Worm (Caenorhabditis elegans) whole organism, L3 larva: ENCODE results near the gene M01A8.1.

Experiments
- R02D3.7 ChIP-seq: fragments of 150-350 bp; optimal IDR thresholded peaks from 2 replicates; lab custom pipeline; 2014; ENCODE audit warnings: missing biosample characterization, missing genetic modification characterization
- ZK546.5 ChIP-seq: sonication (generic microtip); optimal IDR thresholded peaks from 2 replicates; lab custom pipeline; 2017; ENCODE audit warnings: missing biosample characterization, missing genetic modification characterization
- aly-2 ChIP-seq: fragments of 150-350 bp; optimal IDR thresholded peaks from 2 replicates; lab custom pipeline; 2014; ENCODE audit warnings: missing biosample characterization, missing genetic modification characterization
- ama-1 ChIP-seq: fragments of 150-350 bp; optimal IDR thresholded peaks from 2 replicates; lab custom pipeline; 2018
- ceh-16 ChIP-seq: sonication (generic microtip); optimal IDR thresholded peaks from 2 replicates; lab custom pipeline; 2017; ENCODE audit warnings: missing biosample characterization, missing genetic modification characterization
- ceh-28 ChIP-seq: fragments of 150-350 bp; optimal IDR thresholded peaks from 2 replicates; lab custom pipeline; 2014; ENCODE audit warnings: missing biosample characterization, missing genetic modification reagents, missing genetic modification characterization
- ceh-82 ChIP-seq: fragments of 150-350 bp; optimal IDR thresholded peaks from 2 replicates; lab custom pipeline; 2014; ENCODE audit warnings: missing biosample characterization, missing genetic modification characterization
- ceh-9 ChIP-seq: sonication (generic microtip); optimal IDR thresholded peaks from 2 replicates; lab custom pipeline; 2018; ENCODE audit warnings: missing biosample characterization, missing genetic modification characterization
- daf-12 ChIP-seq: fragments of 150-350 bp; optimal IDR thresholded peaks from 2 replicates; lab custom pipeline; 2014; ENCODE audit warnings: missing biosample characterization, missing genetic modification reagents, missing genetic modification characterization
- egl-27 ChIP-seq: sonication (generic microtip); optimal IDR thresholded peaks from 4 replicates; lab custom pipeline; 2017; ENCODE audit warnings: missing biosample characterization, missing genetic modification reagents, missing genetic modification characterization
- egl-5 ChIP-seq: fragments of 150-350 bp; optimal IDR thresholded peaks from 2 replicates; lab custom pipeline; 2017; ENCODE audit warnings: missing biosample characterization, missing genetic modification reagents, missing genetic modification characterization, inconsistent platforms
- elt-1 ChIP-seq: fragments of 150-350 bp; optimal IDR thresholded peaks from 2 replicates; lab custom pipeline; 2014; ENCODE audit warnings: missing biosample characterization, missing genetic modification characterization
- elt-2 ChIP-seq: sonication (generic microtip); optimal IDR thresholded peaks from 2 replicates; lab custom pipeline; 2016; ENCODE audit warnings: missing genetic modification reagents, mild to moderate bottlenecking, missing genetic modification characterization, missing compliant biosample characterization
- elt-3 ChIP-seq, 3 experiments: fragments of 150-350 bp in 1 of 3; sonication (generic microtip) in 2 of 3; optimal IDR thresholded peaks; 2 replicates in 2 of 3; 4 replicates in 1 of 3; lab custom pipeline; 2014 to 2017; ENCODE audit warnings: missing biosample characterization in 3 of 3, missing genetic modification characterization in 3 of 3
- eor-1 ChIP-seq, 2 experiments: fragments of 150-350 bp; optimal IDR thresholded peaks; 2 replicates each; lab custom pipeline; 2014 to 2018; ENCODE audit warnings: missing biosample characterization in 2 of 2, missing genetic modification characterization in 2 of 2
- fkh-10 ChIP-seq: sonication (generic microtip); optimal IDR thresholded peaks from 2 replicates; lab custom pipeline; 2017; ENCODE audit warnings: missing biosample characterization, missing genetic modification reagents, missing genetic modification characterization
- fkh-2 ChIP-seq: fragments of 150-350 bp; optimal IDR thresholded peaks from 2 replicates; lab custom pipeline; 2014; ENCODE audit warnings: missing biosample characterization, missing genetic modification reagents, missing genetic modification characterization
- fos-1 ChIP-seq: fragments of 150-350 bp; optimal IDR thresholded peaks from 2 replicates; lab custom pipeline; 2014; ENCODE audit warnings: missing biosample characterization, missing genetic modification characterization
- hmg-11 ChIP-seq: sonication (generic microtip); optimal IDR thresholded peaks from 2 replicates; lab custom pipeline; 2016; ENCODE audit warnings: missing genetic modification characterization, missing compliant biosample characterization
- jun-1 ChIP-seq: fragments of 150-350 bp; optimal IDR thresholded peaks from 2 replicates; lab custom pipeline; 2014; ENCODE audit warnings: missing biosample characterization, missing genetic modification reagents, missing genetic modification characterization
- lin-15B ChIP-seq: fragments of 150-350 bp; optimal IDR thresholded peaks from 2 replicates; lab custom pipeline; 2014; ENCODE audit warnings: missing biosample characterization, missing genetic modification characterization
- lin-39 ChIP-seq: fragments of 150-350 bp; optimal IDR thresholded peaks from 2 replicates; lab custom pipeline; 2018; ENCODE audit warnings: missing biosample characterization, missing genetic modification reagents, missing genetic modification characterization
- mdl-1 ChIP-seq: fragments of 150-350 bp; optimal IDR thresholded peaks from 2 replicates; lab custom pipeline; 2014; ENCODE audit warnings: missing biosample characterization, missing genetic modification characterization
- mml-1 ChIP-seq: fragments of 150-350 bp; sonication (generic microtip); optimal IDR thresholded peaks from 3 replicates; lab custom pipeline; 2014; ENCODE audit warnings: missing biosample characterization, missing genetic modification characterization
- nfya-1 ChIP-seq: sonication (generic microtip); optimal IDR thresholded peaks from 2 replicates; lab custom pipeline; 2017; ENCODE audit warnings: missing genetic modification characterization, mild to moderate bottlenecking, missing compliant biosample characterization, antibody characterized with exemption, moderate library complexity; ENCODE audit not compliant: insufficient read depth
- nhr-12 ChIP-seq: fragments of 150-350 bp; optimal IDR thresholded peaks from 2 replicates; lab custom pipeline; 2014; ENCODE audit warnings: missing biosample characterization, missing genetic modification characterization
- nhr-23 ChIP-seq: fragments of 150-350 bp; optimal IDR thresholded peaks from 2 replicates; lab custom pipeline; 2014; ENCODE audit warnings: missing biosample characterization, missing genetic modification reagents, missing genetic modification characterization
- nhr-25 ChIP-seq: sonication (generic microtip); optimal IDR thresholded peaks from 2 replicates; lab custom pipeline; 2017; ENCODE audit warnings: missing biosample characterization, missing genetic modification characterization
- nhr-43 ChIP-seq: sonication (generic microtip); optimal IDR thresholded peaks from 2 replicates; lab custom pipeline; 2016; ENCODE audit warnings: mild to moderate bottlenecking, missing genetic modification characterization, missing compliant biosample characterization; ENCODE audit not compliant: poor library complexity, severe bottlenecking
- nhr-67 ChIP-seq: fragments of 150-350 bp; optimal IDR thresholded peaks from 2 replicates; lab custom pipeline; 2014; ENCODE audit warnings: missing biosample characterization, missing genetic modification characterization
- nhr-76 ChIP-seq: fragments of 150-350 bp; sonication (generic microtip); optimal IDR thresholded peaks from 5 replicates; lab custom pipeline; 2014; ENCODE audit warnings: missing biosample characterization, missing genetic modification characterization
- nhr-77 ChIP-seq: fragments of 150-350 bp; optimal IDR thresholded peaks from 2 replicates; lab custom pipeline; 2014; ENCODE audit warnings: missing biosample characterization, missing genetic modification characterization
- pha-4 ChIP-seq: fragments of 150-350 bp; optimal IDR thresholded peaks from 2 replicates; lab custom pipeline; 2014; ENCODE audit warnings: missing biosample characterization, missing genetic modification reagents, missing genetic modification characterization
- pqm-1 ChIP-seq: fragments of 150-350 bp; optimal IDR thresholded peaks from 2 replicates; lab custom pipeline; 2017; ENCODE audit warnings: missing biosample characterization, missing genetic modification characterization, inconsistent platforms
- sea-2 ChIP-seq: fragments of 150-350 bp; sonication (generic microtip); optimal IDR thresholded peaks from 4 replicates; lab custom pipeline; 2014; ENCODE audit warnings: missing biosample characterization, missing genetic modification reagents, missing genetic modification characterization
- skn-1 ChIP-seq: fragments of 150-350 bp; optimal IDR thresholded peaks from 2 replicates; lab custom pipeline; 2014; ENCODE audit warnings: missing biosample characterization, missing genetic modification characterization
- snpc-4 ChIP-seq: fragments of 150-350 bp; optimal IDR thresholded peaks from 2 replicates; lab custom pipeline; 2014; ENCODE audit warnings: missing biosample characterization, missing genetic modification characterization
- tbx-2 ChIP-seq: sonication (generic microtip); optimal IDR thresholded peaks from 2 replicates; lab custom pipeline; 2016; ENCODE audit warnings: mild to moderate bottlenecking, missing genetic modification characterization, missing compliant biosample characterization
- unc-39 ChIP-seq: sonication (generic microtip); optimal IDR thresholded peaks from 4 replicates; lab custom pipeline; 2017; ENCODE audit warnings: missing biosample characterization, missing genetic modification characterization
- unc-62 ChIP-seq: fragments of 150-350 bp; sonication (generic microtip); optimal IDR thresholded peaks from 4 replicates; lab custom pipeline; 2014; ENCODE audit warnings: missing biosample characterization, missing genetic modification reagents, missing genetic modification characterization
- zag-1 ChIP-seq: fragments of 150-350 bp; optimal IDR thresholded peaks from 2 replicates; lab custom pipeline; 2014; ENCODE audit warnings: missing biosample characterization, missing genetic modification characterization
- ztf-4 ChIP-seq: fragments of 150-350 bp; optimal IDR thresholded peaks from 2 replicates; lab custom pipeline; 2014; ENCODE audit warnings: missing biosample characterization, missing genetic modification characterization

The M01A8.1 gene

DNA sequence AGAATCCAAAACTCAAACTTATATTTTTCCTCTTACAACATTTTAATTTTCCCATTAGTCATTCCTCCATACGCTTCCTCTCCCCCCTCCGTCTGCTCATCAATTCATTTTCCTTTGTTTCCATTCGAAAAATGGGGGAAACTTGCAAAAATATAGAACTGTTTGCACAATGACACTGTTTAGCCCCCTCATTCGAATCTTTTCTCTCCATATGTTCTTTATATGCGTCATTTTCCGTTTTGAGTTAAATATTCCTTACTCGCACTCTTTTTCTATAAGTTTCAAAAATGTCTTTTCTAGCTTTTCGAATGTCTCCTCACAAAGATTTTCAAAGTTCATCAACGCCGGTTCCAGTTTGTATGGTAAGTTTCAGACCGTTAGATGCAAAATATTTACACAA lies at the start of gene M01A8.1:
M01A8.1 (plus strand) TSS at position 301 of the 400 bp plus-strand sequence.
- TF ChIP-seq nhr-76 = no peak
- no peak for TF ChIP-seq pha-4
- TF ChIP-seq egl-27 = no peak
- no peak for TF ChIP-seq unc-39

ce11 chrIII:9215367-9215766 lies 41.7 kb upstream of the M01A8.1 start, which contains the start of gene npr-29:
npr-29 (minus strand) TSS chrIII:9215467.
- TF ChIP-seq nhr-25 (tag; lab: Kevin White, UChicago) (no peak), ceh-9 (tag; lab: Kevin White, UChicago) (no peak), pha-4 (no peak), ztf-4 (tag; lab: Kevin White, UChicago) (no peak), nhr-23 (tag; lab: Kevin White, UChicago) (no peak), ZK546.5 (no peak), snpc-4 (tag; lab: Kevin White, UChicago) (no peak), fos-1 (tag; lab: Kevin White, UChicago) (no peak), daf-12 (tag; lab: Kevin White, UChicago) (no peak), ama-1 (lab: Kevin White, UChicago) (no peak), tbx-2 (tag; lab: Kevin White, UChicago) (no peak), elt-3 (tag; optimal IDR thresholded peaks at IDR 0.05; lab: Kevin White, UChicago) (no peak), elt-1 (tag; lab: Kevin White, UChicago) (no peak), jun-1 (tag; lab: Kevin White, UChicago) (no peak), ceh-82 (no peak), zag-1 (tag; lab: Kevin White, UChicago) (no peak), skn-1 (no peak), sea-2 (no peak), mdl-1 (tag; lab: Kevin White, UChicago) (no peak), lin-39 (tag; lab: Kevin White, UChicago) (no peak)

ce11 chrIII:9224986-9225385 lies 32.1 kb upstream of the M01A8.1 start:
- TF ChIP-seq hmg-11 (tag; lab: Kevin White, UChicago) (no peak), ztf-4 (tag; lab: Kevin White, UChicago) (no peak), snpc-4 (tag; lab: Kevin White, UChicago) (no peak), nhr-23 (tag; lab: Kevin White, UChicago) (no peak), elt-2 (tag; lab: Kevin White, UChicago) (no peak), R02D3.7 (tag; lab: Kevin White, UChicago) (no peak), zag-1 (tag; lab: Kevin White, UChicago) (no peak), egl-5 (tag; lab: Kevin White, UChicago) (no peak), nhr-43 (tag; lab: Kevin White, UChicago) (no peak), ama-1 (lab: Kevin White, UChicago) (no peak), ceh-16 (tag; lab: Kevin White, UChicago) (no peak)

ce11 chrIII:9228190-9228589 lies 28.9 kb upstream of the M01A8.1 start:
- TF ChIP-seq nfya-1 (tag; lab: Kevin White, UChicago) (peak; percentile 60), eor-1 (tag; optimal IDR thresholded peaks at IDR 0.05; lab: Kevin White, UChicago) (no peak), lin-15B (tag; lab: Kevin White, UChicago) (peak; percentile 67), nhr-12 (no peak), pqm-1 (tag; lab: Kevin White, UChicago) (peak; percentile 13), fkh-10 (GFP tag; lab: Kevin White, UChicago) (no peak), lin-39 (tag; lab: Kevin White, UChicago) (peak; percentile 5), nhr-43 (tag; lab: Kevin White, UChicago) (no peak), nhr-23 (tag; lab: Kevin White, UChicago) (no peak), elt-2 (tag; lab: Kevin White, UChicago) (peak; percentile 10), elt-1 (tag; lab: Kevin White, UChicago) (no peak), ama-1 (lab: Kevin White, UChicago) (no peak), fos-1 (tag; lab: Kevin White, UChicago) (no peak), nhr-76 (no peak), egl-5 (tag; lab: Kevin White, UChicago) (no peak), pha-4 (peak; percentile 85), nhr-25 (tag; lab: Kevin White, UChicago) (peak; percentile 48), aly-2 (no peak), unc-39 (no peak), ceh-82 (no peak), ceh-28 (tag; lab: Kevin White, UChicago) (no peak), fkh-2 (tag; lab: Kevin White, UChicago) (no peak), R02D3.7 (tag; lab: Kevin White, UChicago) (no peak), nhr-67 (tag; lab: Kevin White, UChicago) (no peak), mml-1 (tag; lab: Kevin White, UChicago) (no peak), ZK546.5 (no peak), zag-1 (tag; lab: Kevin White, UChicago) (no peak), skn-1 (no peak), sea-2 (no peak), unc-62 (GFP tag; lab: Kevin White, UChicago) (no peak), snpc-4 (tag; lab: Kevin White, UChicago) (no peak), nhr-77 (tag; lab: Kevin White, UChicago) (no peak), mdl-1 (tag; lab: Kevin White, UChicago) (no peak)
